Worm (Caenorhabditis elegans): ENCODE results near the gene W02B8.1.

DNA sequence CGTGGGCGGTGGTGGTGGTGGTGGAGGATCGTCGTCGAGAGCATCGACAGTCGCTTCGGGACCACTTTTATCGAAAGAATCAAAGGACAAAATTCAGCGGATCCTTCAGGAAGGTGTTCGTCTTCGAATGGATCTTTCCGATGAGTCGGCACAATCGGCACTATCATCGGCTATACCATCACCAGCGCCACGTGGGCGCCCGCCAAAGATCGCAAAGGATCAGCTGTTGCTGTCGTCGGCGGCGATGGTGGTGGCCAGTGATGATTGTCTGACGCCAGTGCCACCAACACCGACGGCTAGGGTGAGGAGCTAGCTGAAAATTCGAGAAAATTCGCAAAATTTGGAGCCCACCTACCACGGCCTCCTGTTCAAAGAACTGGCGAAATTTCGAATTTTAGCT lies 23.9 kb downstream of the W02B8.1 start:
- TF ChIP-seq R02D3.7 (tag; optimal IDR thresholded peaks at IDR 0.05): no peak
- TF ChIP-seq nhr-12 (tag; optimal IDR thresholded peaks at IDR 0.05): no peak
